Fruit fly (Drosophila melanogaster) whole organism: ENCODE results near the gene Syp.

Experiments used
- CG8478 ChIP-seq: fragments of >200 bp; optimal IDR thresholded peaks from 2 replicates; lab custom pipeline; 2018; ENCODE audit warnings: inconsistent platforms
- Dll ChIP-seq: fragments of >200 bp; optimal IDR thresholded peaks from 2 replicates; lab custom pipeline; 2017
- EcR ChIP-seq, 2 experiments: fragments of >200 bp; optimal IDR thresholded peaks; 2 replicates each; lab custom pipeline; 2017; ENCODE audit warnings: missing biosample characterization in 2 of 2, missing genetic modification characterization in 2 of 2, missing genetic modification reagents in 2 of 2
- pan ChIP-seq: fragments of >200 bp; optimal IDR thresholded peaks from 2 replicates; lab custom pipeline; 2017
- psq ChIP-seq: fragments of >200 bp; optimal IDR thresholded peaks from 2 replicates; lab custom pipeline; 2017
- usp ChIP-seq: fragments of >200 bp; optimal IDR thresholded peaks from 2 replicates; lab custom pipeline; 2017; ENCODE audit warnings: missing biosample characterization, missing genetic modification characterization, mixed read lengths

DNA sequence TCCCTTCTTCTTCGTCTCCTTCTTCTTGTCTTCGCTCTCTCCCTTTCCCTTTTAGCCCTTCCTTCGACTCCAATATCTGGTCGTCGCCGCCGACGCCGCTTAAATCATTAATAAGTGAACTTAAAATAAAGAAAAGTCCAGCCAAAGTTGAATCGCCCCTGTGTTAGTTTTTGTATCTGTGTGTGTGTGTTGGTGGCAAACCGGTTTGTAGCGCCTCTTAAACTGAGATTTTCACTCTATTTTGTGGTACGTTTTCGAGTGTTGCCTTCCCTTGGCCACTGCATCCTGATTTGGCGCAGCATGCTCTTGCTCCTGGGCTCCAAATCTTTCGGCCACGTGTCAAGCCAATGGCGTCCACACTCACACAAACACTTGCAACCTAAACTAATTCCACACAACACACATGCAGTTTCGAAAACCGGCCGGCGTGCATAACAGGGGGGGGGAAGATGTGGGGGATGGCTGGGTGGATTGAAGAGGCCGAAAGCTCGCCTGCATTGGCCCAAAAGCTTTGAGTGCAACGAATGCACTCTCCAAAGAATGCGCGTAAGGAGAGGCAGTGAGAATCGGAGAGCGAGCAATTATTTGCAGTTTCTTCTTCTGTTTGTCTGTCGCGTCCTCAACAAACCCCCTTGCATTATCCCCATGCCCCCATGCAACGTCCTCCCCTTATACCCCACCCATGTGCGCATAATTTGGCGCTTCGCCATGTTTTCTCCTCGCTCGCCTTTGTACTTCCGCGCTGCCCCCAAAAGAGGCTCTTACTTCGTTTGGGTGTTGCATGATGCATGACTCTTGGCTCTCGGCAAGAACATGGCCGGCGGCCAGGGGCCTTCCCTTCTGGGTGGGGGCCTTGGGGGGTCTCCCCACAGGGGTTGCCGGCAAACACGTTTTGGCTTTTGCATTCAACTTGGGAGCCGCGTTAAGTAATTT, 28.2 kb downstream of the Syp start:
- no peak for TF ChIP-seq pan (lab: Kevin White, UChicago)
- TF ChIP-seq usp (GFP tag; lab: Kevin White, UChicago) = no peak
- TF ChIP-seq psq (lab: Kevin White, UChicago) = no peak
- peak; percentile 85 for TF ChIP-seq Dll
- no peak for TF ChIP-seq CG8478
- peak in 1 of 2 experiments; percentile 17 for TF ChIP-seq EcR (GFP tag; optimal IDR thresholded peaks at IDR 0.05; lab: Kevin White, UChicago)
